Worm (Caenorhabditis elegans) whole organism, L1 larva: ENCODE data around the gene R05G9.5.

Experiments used
- elt-2 ChIP-seq: sonication (generic microtip); optimal IDR thresholded peaks from 2 replicates; lab custom pipeline; 2016; ENCODE audit warnings: missing genetic modification characterization, mild to moderate bottlenecking, inconsistent platforms, missing compliant biosample characterization, missing genetic modification reagents
- lin-14 ChIP-seq: fragments of 200-800 bp; sonication (Bioruptor generic); optimal IDR thresholded peaks from 2 replicates; lab custom pipeline; 2018; ENCODE audit warnings: mild to moderate bottlenecking, missing genetic modification characterization, moderate library complexity, missing compliant biosample characterization
- lin-39 ChIP-seq: fragments of 150-350 bp; optimal IDR thresholded peaks from 2 replicates; lab custom pipeline; 2014; ENCODE audit warnings: missing biosample characterization, missing genetic modification reagents, missing genetic modification characterization
- nhr-28 ChIP-seq: fragments of 150-350 bp; optimal IDR thresholded peaks from 2 replicates; lab custom pipeline; 2014; ENCODE audit warnings: missing biosample characterization, missing genetic modification characterization
- skn-1 ChIP-seq: fragments of 150-350 bp; optimal IDR thresholded peaks from 2 replicates; lab custom pipeline; 2014; ENCODE audit warnings: missing biosample characterization, missing genetic modification characterization
- swsn-7 ChIP-seq: sonication (generic microtip); optimal IDR thresholded peaks from 2 replicates; lab custom pipeline; 2016; ENCODE audit warnings: missing genetic modification characterization, missing compliant biosample characterization

- TF ChIP-seq elt-2 (tag; lab: Kevin White, UChicago) (no peak), skn-1 (tag; lab: Kevin White, UChicago) (no peak), nhr-28 (tag; lab: Kevin White, UChicago) (no peak), swsn-7 (no peak), lin-39 (tag; lab: Kevin White, UChicago) (no peak), lin-14 (GFP tag; lab: Kevin White, UChicago) (no peak)
These were observed 45.4 kb downstream of the R05G9.5 start, which contains the start of gene aptf-1 for ce11 chrII:6454671-6455070.
